Worm (Caenorhabditis elegans): ENCODE measurements around the gene lido-16.

DNA sequence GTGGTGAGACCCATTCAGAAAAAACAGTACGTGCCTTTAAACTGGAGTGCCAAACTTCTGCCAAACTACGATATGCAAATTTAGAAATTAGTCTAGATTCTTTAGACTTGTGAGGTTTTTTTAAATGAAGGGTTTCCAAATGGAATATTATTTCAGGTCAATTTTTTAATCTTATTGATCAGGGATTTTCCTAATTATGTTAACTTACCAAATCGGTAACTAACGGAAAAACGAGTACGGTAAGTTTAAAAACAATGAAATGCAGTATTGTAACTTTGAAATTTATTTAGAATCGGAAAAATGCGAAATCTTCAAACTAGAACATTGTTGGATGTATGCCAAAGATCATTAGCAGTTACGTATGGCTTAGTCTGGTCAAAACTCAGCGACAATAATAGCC lies 31.5 kb upstream of the lido-16 start, which contains the start of gene C56E6.7:
- TF ChIP-seq C08G9.2 (tag; optimal IDR thresholded peaks at IDR 0.05), result no peak
- TF ChIP-seq hlh-6 (tag; optimal IDR thresholded peaks at IDR 0.05), result no peak
- no peak for TF ChIP-seq pha-4 (tag; optimal IDR thresholded peaks at IDR 0.05)
- no peak for TF ChIP-seq ceh-9 (tag; optimal IDR thresholded peaks at IDR 0.05)
- TF ChIP-seq nhr-232 (tag; optimal IDR thresholded peaks at IDR 0.05), result no peak
- no peak for TF ChIP-seq hlh-13 (GFP tag; optimal IDR thresholded peaks at IDR 0.05)
- no peak for TF ChIP-seq lin-11 (tag; optimal IDR thresholded peaks at IDR 0.05)
- TF ChIP-seq fkh-6 (tag; optimal IDR thresholded peaks at IDR 0.05), result no peak
- no peak for TF ChIP-seq lim-6 (tag; optimal IDR thresholded peaks at IDR 0.05)

All from whole organism, late embryonic.